Worm (Caenorhabditis elegans) whole organism, midembryonic: ENCODE measurements around the gene C45B2.2.

ENCODE experiments used
- cog-1 ChIP-seq: sonication (generic microtip); optimal IDR thresholded peaks from 2 replicates; lab custom pipeline; 2016; ENCODE audit warnings: missing genetic modification characterization, missing compliant biosample characterization
- flt-1 ChIP-seq: fragments of 200-800 bp; sonication (Bioruptor generic); IDR thresholded peaks from 2 replicates; pipeline ENCODE4 v1.3.6; 2022; ENCODE audit warnings: missing genetic modification characterization, missing compliant biosample characterization
- klf-2 ChIP-seq: fragments of 200-800 bp; sonication (Bioruptor generic); conservative IDR thresholded peaks from 2 replicates; pipeline ENCODE4 v1.3.6; 2022; ENCODE audit warnings: missing genetic modification reagents, missing genetic modification characterization, missing compliant biosample characterization
- med-1 ChIP-seq: sonication (generic microtip); optimal IDR thresholded peaks from 2 replicates; lab custom pipeline; 2017; ENCODE audit warnings: missing genetic modification characterization, mild to moderate bottlenecking, missing compliant biosample characterization, antibody characterized with exemption, missing genetic modification reagents; ENCODE audit not compliant: insufficient read depth
- ref-1 ChIP-seq: fragments of 200-800 bp; sonication (Bioruptor generic); conservative IDR thresholded peaks from 2 replicates; pipeline ENCODE4 v1.3.6; 2022; ENCODE audit warnings: missing genetic modification reagents, missing genetic modification characterization, missing compliant biosample characterization
- tab-1 ChIP-seq: fragments of 200-800 bp; sonication (Bioruptor generic); IDR thresholded peaks from 2 replicates; pipeline ENCODE4 v1.3.6; 2022; ENCODE audit warnings: missing genetic modification characterization, missing compliant biosample characterization
- ztf-29 ChIP-seq: fragments of 200-800 bp; sonication (Bioruptor generic); IDR thresholded peaks from 2 replicates; pipeline ENCODE4 v1.3.6; 2022; ENCODE audit warnings: missing genetic modification reagents, missing genetic modification characterization, missing compliant biosample characterization

ce11 chrX:6075209-6075608 lies 9.3 kb upstream of the C45B2.2 start, which contains the start of gene lgc-58:
- TF ChIP-seq klf-2 (GFP tag; lab: Robert Waterston, UW) (no peak), flt-1 (GFP tag; lab: Robert Waterston, UW) (no peak), cog-1 (tag; lab: Kevin White, UChicago) (no peak), tab-1 (GFP tag; lab: Robert Waterston, UW) (no peak), med-1 (GFP tag; lab: Kevin White, UChicago) (no peak), ref-1 (GFP tag; lab: Robert Waterston, UW) (no peak), ztf-29 (no peak)
